Fruit fly (Drosophila melanogaster): ENCODE data around the gene CG13887.
A peak's percentile ranks its signal among the peaks of the same experiment; 100 is the strongest.

Gene CG13887

dm6 chr3L:857063-858015 lies 19.7 kb downstream of the CG13887 start, which contains the start of gene dpr20 (continued):
- TF ChIP-seq CHES-1-like (GFP tag; optimal IDR thresholded peaks at IDR 0.05) (peak; percentile 65), CG5245 (GFP tag; optimal IDR thresholded peaks at IDR 0.05) (peak; percentile 52), CG1792 (GFP tag; optimal IDR thresholded peaks at IDR 0.05) (peak; percentile 76), fd3F (GFP tag; optimal IDR thresholded peaks at IDR 0.05) (peak; percentile 73), CG12942 (GFP tag; optimal IDR thresholded peaks at IDR 0.05) (peak; percentile 59), danr (GFP tag; IDR thresholded peaks at IDR 0.05) (peak; percentile 48; the same call in 1 of the 2 replicates), CG34376 (GFP tag; optimal IDR thresholded peaks at IDR 0.05) (peak; percentile 56), Dip3 (GFP tag; optimal IDR thresholded peaks at IDR 0.05) (peak; percentile 72), CG13287 (GFP tag; IDR thresholded peaks at IDR 0.05; ENCODE audit: partially characterized antibody) (no peak), CG11398 (GFP tag; optimal IDR thresholded peaks at IDR 0.05) (peak; percentile 8), Ets97D (GFP tag; optimal IDR thresholded peaks at IDR 0.05) (peak; percentile 35), CG14050 (GFP tag; IDR thresholded peaks at IDR 0.05) (peak; percentile 74), CG1832 (GFP tag; optimal IDR thresholded peaks at IDR 0.05) (no peak), kah (GFP tag; optimal IDR thresholded peaks at IDR 0.05) (no peak), sug (tag; optimal IDR thresholded peaks at IDR 0.05) (peak; percentile 64), CG11247 (GFP tag; IDR thresholded peaks at IDR 0.05) (peak; percentile 87), salm (tag; optimal IDR thresholded peaks at IDR 0.05) (no peak), Rfx (GFP tag; IDR thresholded peaks at IDR 0.05) (peak; percentile 95), CG17186 (GFP tag; optimal IDR thresholded peaks at IDR 0.05) (no peak), vnd (GFP tag; IDR thresholded peaks at IDR 0.05; ENCODE audit: partially characterized antibody) (no peak), tll (GFP tag; optimal IDR thresholded peaks at IDR 0.05) (no peak), bowl (GFP tag; IDR thresholded peaks at IDR 0.05) (peak; percentile 75), row (GFP tag; IDR thresholded peaks at IDR 0.05) (peak; percentile 93), crc (GFP tag; optimal IDR thresholded peaks at IDR 0.05) (peak; percentile 55), zfh2 (GFP tag; optimal IDR thresholded peaks at IDR 0.05) (peak; percentile 71), ap (GFP tag; IDR thresholded peaks at IDR 0.05) (peak; percentile 76), CG5180 (GFP tag; optimal IDR thresholded peaks at IDR 0.05) (peak; percentile 20), unpg (GFP tag; optimal IDR thresholded peaks at IDR 0.05) (peak; percentile 78), Awh (GFP tag; IDR thresholded peaks at IDR 0.05) (peak; percentile 88), CG3163 (GFP tag; optimal IDR thresholded peaks at IDR 0.05) (no peak), CG4282 (GFP tag; optimal IDR thresholded peaks at IDR 0.05) (peak; percentile 15), chm (GFP tag; IDR thresholded peaks at IDR 0.05) (peak; percentile 68), Hr78 (GFP tag; optimal IDR thresholded peaks at IDR 0.05) (no peak), seq (GFP tag; IDR thresholded peaks at IDR 0.05) (peak; percentile 81), Spps (tag; optimal IDR thresholded peaks at IDR 0.05) (no peak), BEAF-32 (GFP tag; optimal IDR thresholded peaks at IDR 0.05) (no peak), CG6765 (GFP tag; optimal IDR thresholded peaks at IDR 0.05) (peak; percentile 45), CG9727 (GFP tag; optimal IDR thresholded peaks at IDR 0.05) (peak; percentile 39), CG9437 (GFP tag; optimal IDR thresholded peaks at IDR 0.05) (peak; percentile 32), nerfin-1 (tag; optimal IDR thresholded peaks at IDR 0.05) (peak; percentile 33), CG3281 (GFP tag; optimal IDR thresholded peaks at IDR 0.05) (peak; percentile 81), org-1 (GFP tag; optimal IDR thresholded peaks at IDR 0.05) (peak; percentile 49), chif (GFP tag; optimal IDR thresholded peaks at IDR 0.05) (peak; percentile 41 to 73), peb (GFP tag; IDR thresholded peaks at IDR 0.05) (peak; percentile 80), mam (GFP tag; optimal IDR thresholded peaks at IDR 0.05) (peak; percentile 92), Elba2 (GFP tag; optimal IDR thresholded peaks at IDR 0.05) (no peak), D19B (GFP tag; optimal IDR thresholded peaks at IDR 0.05) (peak; percentile 42), sens-2 (GFP tag; IDR thresholded peaks at IDR 0.05) (peak; percentile 79)
